Worm (Caenorhabditis elegans): ENCODE measurements around the gene hcp-1.

ce11 chrV:6559585-6559984, 34.4 kb upstream of the hcp-1 start:
- TF ChIP-seq ama-1 (optimal IDR thresholded peaks at IDR 0.05) (no peak), ama-1 (GFP tag; optimal IDR thresholded peaks at IDR 0.05) (peak; percentile 56 to 87), athp-1 (tag; optimal IDR thresholded peaks at IDR 0.05) (peak; percentile 74), snpc-4 (GFP tag; optimal IDR thresholded peaks at IDR 0.05) (no peak), snpc-4 (tag; optimal IDR thresholded peaks at IDR 0.05) (no peak), B0261.1 (tag; optimal IDR thresholded peaks at IDR 0.05) (peak; percentile 77)
